Worm (Caenorhabditis elegans) whole organism, mixed stage, embryonic: ENCODE measurements around the gene clec-255.
A peak's percentile ranks its signal among the peaks of the same experiment; 100 is the strongest.

Experiments
- M03D4.4 ChIP-seq: sonication (generic microtip); optimal IDR thresholded peaks from 2 replicates; lab custom pipeline; 2017; ENCODE audit warnings: mild to moderate bottlenecking, missing genetic modification characterization, missing compliant biosample characterization
- bed-3 ChIP-seq: fragments of 200-800 bp; sonication (Bioruptor generic); optimal IDR thresholded peaks from 3 replicates; lab custom pipeline; 2018; ENCODE audit warnings: mild to moderate bottlenecking, missing genetic modification characterization, moderate library complexity, missing compliant biosample characterization
- ceh-39 ChIP-seq: fragments of 150-350 bp; optimal IDR thresholded peaks from 2 replicates; lab custom pipeline; 2014; ENCODE audit warnings: missing biosample characterization, missing genetic modification characterization
- ceh-43 ChIP-seq: fragments of 200-800 bp; sonication (Bioruptor generic); optimal IDR thresholded peaks from 2 replicates; lab custom pipeline; 2018; ENCODE audit warnings: mild to moderate bottlenecking, missing genetic modification characterization, moderate library complexity, missing compliant biosample characterization
- ces-1 ChIP-seq: fragments of 150-350 bp; optimal IDR thresholded peaks from 2 replicates; lab custom pipeline; 2014; ENCODE audit warnings: missing biosample characterization, missing genetic modification reagents, missing genetic modification characterization
- cnd-1 ChIP-seq: fragments of 200-800 bp; sonication (Bioruptor generic); optimal IDR thresholded peaks from 2 replicates; lab custom pipeline; 2018; ENCODE audit warnings: mild to moderate bottlenecking, missing genetic modification characterization, missing compliant biosample characterization
- drap-1 ChIP-seq: fragments of 200-800 bp; sonication (Bioruptor generic); optimal IDR thresholded peaks from 3 replicates; lab custom pipeline; 2018; ENCODE audit warnings: mild to moderate bottlenecking, missing genetic modification characterization, missing compliant biosample characterization
- elt-1 ChIP-seq: sonication (generic microtip); optimal IDR thresholded peaks from 2 replicates; lab custom pipeline; 2017; ENCODE audit warnings: missing genetic modification characterization, mild to moderate bottlenecking, missing compliant biosample characterization, antibody characterized with exemption, moderate library complexity, borderline replicate concordance; ENCODE audit not compliant: insufficient read depth
- elt-3 ChIP-seq: fragments of 150-350 bp; optimal IDR thresholded peaks from 2 replicates; lab custom pipeline; 2014; ENCODE audit warnings: missing biosample characterization, missing genetic modification characterization
- ham-2 ChIP-seq: fragments of 200-800 bp; sonication (Bioruptor generic); optimal IDR thresholded peaks from 2 replicates; lab custom pipeline; 2018; ENCODE audit warnings: mild to moderate bottlenecking, missing genetic modification characterization, missing compliant biosample characterization
- hlh-1 ChIP-seq: fragments of 150-350 bp; optimal IDR thresholded peaks from 2 replicates; lab custom pipeline; 2014; ENCODE audit warnings: missing biosample characterization, missing genetic modification reagents, missing genetic modification characterization
- lin-13 ChIP-seq: fragments of 150-350 bp; optimal IDR thresholded peaks from 2 replicates; lab custom pipeline; 2014; ENCODE audit warnings: missing biosample characterization, missing genetic modification characterization
- lin-32 ChIP-seq: fragments of 200-800 bp; sonication (Bioruptor generic); optimal IDR thresholded peaks from 2 replicates; lab custom pipeline; 2018; ENCODE audit warnings: mild to moderate bottlenecking, missing genetic modification characterization, missing compliant biosample characterization
- mab-5 ChIP-seq: fragments of 150-350 bp; optimal IDR thresholded peaks from 2 replicates; lab custom pipeline; 2014; ENCODE audit warnings: missing biosample characterization, missing genetic modification characterization
- mep-1 ChIP-seq: fragments of 150-350 bp; optimal IDR thresholded peaks from 2 replicates; lab custom pipeline; 2017; ENCODE audit warnings: missing biosample characterization, missing genetic modification reagents, missing genetic modification characterization, inconsistent platforms
- mls-2 ChIP-seq: sonication (generic microtip); optimal IDR thresholded peaks from 2 replicates; lab custom pipeline; 2016; ENCODE audit warnings: mild to moderate bottlenecking, missing genetic modification characterization, moderate library complexity, missing compliant biosample characterization
- nhr-12 ChIP-seq: fragments of 150-350 bp; optimal IDR thresholded peaks from 2 replicates; lab custom pipeline; 2014; ENCODE audit warnings: missing biosample characterization, missing genetic modification characterization
- nhr-2 ChIP-seq: fragments of 150-350 bp; optimal IDR thresholded peaks from 2 replicates; lab custom pipeline; 2014; ENCODE audit warnings: missing biosample characterization, missing genetic modification characterization
- nhr-237 ChIP-seq: fragments of 150-350 bp; optimal IDR thresholded peaks from 2 replicates; lab custom pipeline; 2014; ENCODE audit warnings: missing biosample characterization, missing genetic modification characterization
- nhr-28 ChIP-seq: fragments of 150-350 bp; optimal IDR thresholded peaks from 2 replicates; lab custom pipeline; 2014; ENCODE audit warnings: missing biosample characterization, missing genetic modification characterization
- nhr-76 ChIP-seq: sonication (generic microtip); optimal IDR thresholded peaks from 2 replicates; lab custom pipeline; 2017; ENCODE audit warnings: missing biosample characterization, missing genetic modification characterization
- sem-2 ChIP-seq: fragments of 200-800 bp; sonication (Bioruptor generic); optimal IDR thresholded peaks from 2 replicates; lab custom pipeline; 2018; ENCODE audit warnings: mild to moderate bottlenecking, missing genetic modification characterization, missing compliant biosample characterization
- snpc-4 ChIP-seq: fragments of 150-350 bp; optimal IDR thresholded peaks from 2 replicates; lab custom pipeline; 2014; ENCODE audit warnings: missing biosample characterization, missing genetic modification characterization
- sptf-1 ChIP-seq: sonication (generic microtip); optimal IDR thresholded peaks from 2 replicates; lab custom pipeline; 2017; ENCODE audit warnings: mild to moderate bottlenecking, missing genetic modification characterization, moderate library complexity, missing compliant biosample characterization
- tbx-8 ChIP-seq: fragments of 200-800 bp; sonication (Bioruptor generic); optimal IDR thresholded peaks from 2 replicates; lab custom pipeline; 2018; ENCODE audit warnings: mild to moderate bottlenecking, missing genetic modification characterization, moderate library complexity, missing compliant biosample characterization
- unc-120 ChIP-seq: sonication (generic microtip); optimal IDR thresholded peaks from 2 replicates; lab custom pipeline; 2017; ENCODE audit warnings: missing genetic modification characterization, missing compliant biosample characterization; ENCODE audit not compliant: poor library complexity, severe bottlenecking
- unc-39 ChIP-seq: fragments of 150-350 bp; optimal IDR thresholded peaks from 2 replicates; lab custom pipeline; 2014; ENCODE audit warnings: missing biosample characterization, missing genetic modification characterization
- unc-62 ChIP-seq: fragments of 150-350 bp; optimal IDR thresholded peaks from 2 replicates; lab custom pipeline; 2014; ENCODE audit warnings: missing biosample characterization, missing genetic modification reagents, missing genetic modification characterization
- zip-8 ChIP-seq: fragments of 150-350 bp; optimal IDR thresholded peaks from 2 replicates; lab custom pipeline; 2014; ENCODE audit warnings: missing biosample characterization, missing genetic modification characterization
- ztf-11 ChIP-seq: fragments of 150-350 bp; optimal IDR thresholded peaks from 2 replicates; lab custom pipeline; 2014; ENCODE audit warnings: missing biosample characterization, missing genetic modification characterization

clec-255 gene

ce11 chrV:18722510-18723299, 47.8 kb downstream of the clec-255 start:
- TF ChIP-seq bed-3 (GFP tag; lab: Kevin White, UChicago) (no peak), zip-8 (tag; lab: Kevin White, UChicago) (no peak), snpc-4 (no peak), ztf-11 (tag; lab: Kevin White, UChicago) (no peak), nhr-237 (tag; lab: Kevin White, UChicago) (no peak), nhr-12 (tag; lab: Kevin White, UChicago) (no peak), lin-32 (GFP tag; lab: Kevin White, UChicago) (no peak), elt-1 (tag; lab: Kevin White, UChicago) (no peak), unc-120 (tag; lab: Kevin White, UChicago) (no peak), ceh-43 (no peak), sem-2 (GFP tag; lab: Kevin White, UChicago) (no peak), nhr-28 (tag; lab: Kevin White, UChicago) (no peak), lin-13 (tag; lab: Kevin White, UChicago) (no peak), drap-1 (GFP tag; lab: Kevin White, UChicago) (no peak), mab-5 (tag; lab: Kevin White, UChicago) (no peak), ceh-39 (tag; lab: Kevin White, UChicago) (no peak), hlh-1 (tag; lab: Kevin White, UChicago) (no peak), tbx-8 (no peak)

DNA sequence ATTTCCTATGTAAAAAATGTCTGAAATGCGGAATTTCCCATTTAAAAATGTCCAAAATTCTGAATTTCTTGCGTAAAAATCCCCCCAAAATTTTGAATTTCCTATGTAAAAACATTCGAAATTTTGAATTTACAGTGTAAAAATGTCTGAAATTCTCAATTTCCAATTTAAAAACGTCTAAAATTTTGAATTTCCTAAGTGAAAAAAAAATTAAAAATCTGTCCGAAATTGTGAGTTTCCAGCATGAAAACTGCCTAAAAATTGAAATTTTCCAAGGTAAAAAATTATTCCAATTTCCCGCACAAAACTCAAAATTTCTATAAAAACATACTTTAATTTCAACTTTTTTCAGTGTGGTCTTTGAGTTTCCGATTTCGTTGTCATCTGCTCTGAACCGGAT, 48.6 kb downstream of the clec-255 start:
- TF ChIP-seq ces-1 (GFP tag; lab: Kevin White, UChicago), result no peak
- TF ChIP-seq ceh-43, result no peak
- TF ChIP-seq ham-2 (GFP tag; lab: Kevin White, UChicago), result no peak
- no peak for TF ChIP-seq mab-5 (tag; lab: Kevin White, UChicago)
- no peak for TF ChIP-seq M03D4.4 (tag; lab: Kevin White, UChicago)
- no peak for TF ChIP-seq drap-1 (GFP tag; lab: Kevin White, UChicago)
- TF ChIP-seq hlh-1 (tag; lab: Kevin White, UChicago), result no peak
- TF ChIP-seq mep-1, result no peak
- TF ChIP-seq bed-3 (GFP tag; lab: Kevin White, UChicago), result no peak
- TF ChIP-seq unc-62 (GFP tag; lab: Kevin White, UChicago), result no peak
- no peak for TF ChIP-seq nhr-76 (tag; lab: Kevin White, UChicago)
- TF ChIP-seq unc-120 (tag; lab: Kevin White, UChicago), result no peak
- no peak for TF ChIP-seq nhr-2
- TF ChIP-seq ztf-11 (tag; lab: Kevin White, UChicago), result no peak
- TF ChIP-seq elt-3 (tag; lab: Kevin White, UChicago), result no peak

ce11 chrV:18719956-18720489, 50.5 kb downstream of the clec-255 start, which contains the start of gene Y17D7C.2:
Gene Y17D7C.2, minus strand, starts transcription at chrV:18719987.
- TF ChIP-seq hlh-1 (tag; lab: Kevin White, UChicago) (peak; percentile 4), M03D4.4 (tag; lab: Kevin White, UChicago) (peak; percentile 28), mls-2 (tag; lab: Kevin White, UChicago) (peak; percentile 40), mep-1 (no peak), sptf-1 (tag; lab: Kevin White, UChicago) (no peak), unc-39 (tag; lab: Kevin White, UChicago) (peak; percentile 48), nhr-76 (tag; lab: Kevin White, UChicago) (no peak), tbx-8 (peak; percentile 78), zip-8 (tag; lab: Kevin White, UChicago) (no peak), cnd-1 (tag; lab: Kevin White, UChicago) (peak; percentile 63)
